Fruit fly (Drosophila melanogaster) whole organism, prepupa: ENCODE data around the gene CG3164.

Experiments used
- CG10631 ChIP-seq: fragments of 200-800 bp; sonication (Bioruptor generic); optimal IDR thresholded peaks from 2 replicates; lab custom pipeline; 2016; ENCODE audit warnings: missing biosample characterization, missing genetic modification characterization
- CG10669 ChIP-seq: fragments of 200-800 bp; sonication (Bioruptor generic); optimal IDR thresholded peaks from 3 replicates; lab custom pipeline; 2018; ENCODE audit warnings: missing biosample characterization, mild to moderate bottlenecking, missing genetic modification characterization, moderate library complexity
- CG11902 ChIP-seq: fragments of 200-800 bp; sonication (Bioruptor generic); optimal IDR thresholded peaks from 3 replicates; lab custom pipeline; 2016; ENCODE audit warnings: missing biosample characterization, missing genetic modification characterization
- CG15336 ChIP-seq: fragments of 200-800 bp; sonication (Bioruptor generic); IDR thresholded peaks from 2 replicates; pipeline ENCODE4 v1.3.6; 2022; ENCODE audit warnings: missing biosample characterization, missing genetic modification characterization
- CG1621 ChIP-seq: fragments of 200-800 bp; sonication (Bioruptor generic); optimal IDR thresholded peaks from 3 replicates; lab custom pipeline; 2018; ENCODE audit warnings: missing biosample characterization, mild to moderate bottlenecking, missing genetic modification characterization
- CG3032 ChIP-seq: fragments of 200-800 bp; optimal IDR thresholded peaks from 2 replicates; lab custom pipeline; 2019; ENCODE audit warnings: missing biosample characterization, mild to moderate bottlenecking, missing genetic modification characterization, moderate library complexity
- CG31627 ChIP-seq: fragments of 200-800 bp; sonication (Bioruptor generic); optimal IDR thresholded peaks from 3 replicates; lab custom pipeline; 2016; ENCODE audit warnings: missing biosample characterization, missing genetic modification characterization
- CG32006 ChIP-seq: fragments of 200-800 bp; sonication (Bioruptor generic); optimal IDR thresholded peaks from 3 replicates; lab custom pipeline; 2017; ENCODE audit warnings: missing biosample characterization, mild to moderate bottlenecking, missing genetic modification characterization
- CG34406 ChIP-seq: fragments of 200-800 bp; sonication (Bioruptor generic); optimal IDR thresholded peaks from 3 replicates; lab custom pipeline; 2016; ENCODE audit warnings: missing biosample characterization, missing genetic modification characterization
- CG3919 ChIP-seq: fragments of 200-800 bp; sonication (Bioruptor generic); optimal IDR thresholded peaks from 3 replicates; lab custom pipeline; 2016; ENCODE audit warnings: missing biosample characterization, missing genetic modification characterization
- CG6276 ChIP-seq: fragments of 200-800 bp; sonication (Bioruptor generic); optimal IDR thresholded peaks from 2 replicates; lab custom pipeline; 2017; ENCODE audit warnings: missing biosample characterization, mild to moderate bottlenecking, missing genetic modification characterization
- CG8119 ChIP-seq: fragments of 200-800 bp; sonication (Bioruptor generic); IDR thresholded peaks from 3 replicates; pipeline ENCODE4 v1.3.6; 2022; ENCODE audit warnings: missing biosample characterization, missing genetic modification characterization
- CG8319 ChIP-seq: fragments of 200-800 bp; sonication (Bioruptor generic); optimal IDR thresholded peaks from 3 replicates; lab custom pipeline; 2016; ENCODE audit warnings: missing biosample characterization, missing genetic modification characterization
- CG8632 ChIP-seq: fragments of 200-800 bp; sonication (Bioruptor generic); optimal IDR thresholded peaks from 3 replicates; lab custom pipeline; 2016; ENCODE audit warnings: missing biosample characterization, missing genetic modification characterization
- CG9139 ChIP-seq: fragments of 200-800 bp; sonication (Bioruptor generic); optimal IDR thresholded peaks from 3 replicates; lab custom pipeline; 2017; ENCODE audit warnings: missing biosample characterization, mild to moderate bottlenecking, missing genetic modification characterization
- Eip75B ChIP-seq: fragments of 200-800 bp; sonication (Bioruptor generic); optimal IDR thresholded peaks from 3 replicates; lab custom pipeline; 2016; ENCODE audit warnings: missing biosample characterization, missing genetic modification characterization
- Eip78C ChIP-seq: fragments of 200-800 bp; sonication (Bioruptor generic); peaks from one replicate; lab custom pipeline; 2016; ENCODE audit warnings: missing biosample characterization, missing genetic modification characterization
- Ets21C ChIP-seq: fragments of 200-800 bp; sonication (Bioruptor generic); optimal IDR thresholded peaks from 3 replicates; lab custom pipeline; 2016; ENCODE audit warnings: missing biosample characterization, missing genetic modification characterization
- Ets96B ChIP-seq: fragments of 200-800 bp; optimal IDR thresholded peaks from 2 replicates; lab custom pipeline; 2019; ENCODE audit warnings: missing biosample characterization, mild to moderate bottlenecking, missing genetic modification characterization, moderate library complexity
- Gug ChIP-seq: fragments of 200-800 bp; sonication (Bioruptor generic); IDR thresholded peaks from 2 replicates; pipeline ENCODE4 v1.3.6; 2022; ENCODE audit warnings: missing biosample characterization, missing genetic modification characterization
- Hr39 ChIP-seq: fragments of 200-800 bp; sonication (Bioruptor generic); optimal IDR thresholded peaks from 2 replicates; lab custom pipeline; 2016; ENCODE audit warnings: missing biosample characterization, missing genetic modification characterization
- Hr4 ChIP-seq: fragments of 200-800 bp; sonication (Bioruptor generic); optimal IDR thresholded peaks from 3 replicates; lab custom pipeline; 2016; ENCODE audit warnings: missing biosample characterization, missing genetic modification characterization
- Met ChIP-seq: fragments of 200-800 bp; sonication (Bioruptor generic); optimal IDR thresholded peaks from 3 replicates; lab custom pipeline; 2016; ENCODE audit warnings: missing biosample characterization, missing genetic modification characterization
- OdsH ChIP-seq: fragments of 200-800 bp; sonication (Bioruptor generic); optimal IDR thresholded peaks from 3 replicates; lab custom pipeline; 2016; ENCODE audit warnings: missing biosample characterization, missing genetic modification characterization
- Smox ChIP-seq: fragments of 200-800 bp; sonication (Bioruptor generic); optimal IDR thresholded peaks from 3 replicates; lab custom pipeline; 2016; ENCODE audit warnings: missing biosample characterization, missing genetic modification characterization
- Sox102F ChIP-seq: fragments of 200-800 bp; sonication (Bioruptor generic); optimal IDR thresholded peaks from 2 replicates; lab custom pipeline; 2016; ENCODE audit warnings: missing biosample characterization, mild to moderate bottlenecking, missing genetic modification characterization
- Sox14 ChIP-seq: fragments of 200-800 bp; sonication (Bioruptor generic); optimal IDR thresholded peaks from 3 replicates; lab custom pipeline; 2016; ENCODE audit warnings: missing biosample characterization, missing genetic modification characterization
- Sox15 ChIP-seq: fragments of 200-800 bp; sonication (Bioruptor generic); optimal IDR thresholded peaks from 3 replicates; lab custom pipeline; 2016; ENCODE audit warnings: missing biosample characterization, missing genetic modification characterization
- achi ChIP-seq: fragments of 200-800 bp; sonication (Bioruptor generic); optimal IDR thresholded peaks from 3 replicates; lab custom pipeline; 2016; ENCODE audit warnings: missing biosample characterization, missing genetic modification characterization
- acj6 ChIP-seq: fragments of 200-800 bp; sonication (Bioruptor generic); optimal IDR thresholded peaks from 3 replicates; lab custom pipeline; 2016; ENCODE audit warnings: missing biosample characterization, missing genetic modification characterization
- cyc ChIP-seq: fragments of 200-800 bp; sonication (Bioruptor generic); optimal IDR thresholded peaks from 3 replicates; lab custom pipeline; 2016; ENCODE audit warnings: missing biosample characterization, missing genetic modification characterization
- dac ChIP-seq: fragments of 200-800 bp; sonication (Bioruptor generic); optimal IDR thresholded peaks from 2 replicates; lab custom pipeline; 2017; ENCODE audit warnings: missing biosample characterization, mild to moderate bottlenecking, missing genetic modification characterization
- eg ChIP-seq: fragments of 200-800 bp; sonication (Bioruptor generic); IDR thresholded peaks from 3 replicates; pipeline ENCODE4 v1.3.6; 2022; ENCODE audit warnings: missing biosample characterization, missing genetic modification characterization
- esn ChIP-seq: fragments of 200-800 bp; sonication (Bioruptor generic); optimal IDR thresholded peaks from 2 replicates; lab custom pipeline; 2016; ENCODE audit warnings: missing biosample characterization, mild to moderate bottlenecking, missing genetic modification characterization, moderate library complexity
- fd59A ChIP-seq: fragments of 200-800 bp; sonication (Bioruptor generic); optimal IDR thresholded peaks from 2 replicates; lab custom pipeline; 2017; ENCODE audit warnings: missing biosample characterization, mild to moderate bottlenecking, missing genetic modification characterization, missing genetic modification reagents
- fkh ChIP-seq: fragments of 200-800 bp; sonication (Bioruptor generic); optimal IDR thresholded peaks from 3 replicates; lab custom pipeline; 2017; ENCODE audit warnings: missing biosample characterization, mild to moderate bottlenecking, missing genetic modification characterization, moderate library complexity
- net ChIP-seq: fragments of 200-800 bp; sonication (Bioruptor generic); optimal IDR thresholded peaks from 3 replicates; lab custom pipeline; 2016; ENCODE audit warnings: missing biosample characterization, missing genetic modification characterization
- pdm3 ChIP-seq: fragments of 200-800 bp; sonication (Bioruptor generic); optimal IDR thresholded peaks from 3 replicates; lab custom pipeline; 2016; ENCODE audit warnings: missing biosample characterization, missing genetic modification characterization
- spab ChIP-seq: fragments of 200-800 bp; sonication (Bioruptor generic); optimal IDR thresholded peaks from 2 replicates; lab custom pipeline; 2017; ENCODE audit warnings: missing biosample characterization, mild to moderate bottlenecking, missing genetic modification characterization, missing genetic modification reagents
- ss ChIP-seq, 2 experiments: fragments of 200-800 bp; sonication (Bioruptor generic); optimal IDR thresholded peaks; 2 replicates in 1 of 2; 3 replicates in 1 of 2; lab custom pipeline; 2017 to 2018; ENCODE audit warnings: mild to moderate bottlenecking in 2 of 2, missing biosample characterization in 2 of 2, missing genetic modification characterization in 2 of 2, moderate library complexity in 1 of 2
- topi ChIP-seq: fragments of 200-800 bp; sonication (Bioruptor generic); optimal IDR thresholded peaks from 3 replicates; lab custom pipeline; 2016; ENCODE audit warnings: missing biosample characterization, missing genetic modification characterization
- vri ChIP-seq: fragments of 200-800 bp; sonication (Bioruptor generic); optimal IDR thresholded peaks from 3 replicates; lab custom pipeline; 2016; ENCODE audit warnings: missing biosample characterization, mild to moderate bottlenecking, missing genetic modification characterization

CG3164 gene

DNA sequence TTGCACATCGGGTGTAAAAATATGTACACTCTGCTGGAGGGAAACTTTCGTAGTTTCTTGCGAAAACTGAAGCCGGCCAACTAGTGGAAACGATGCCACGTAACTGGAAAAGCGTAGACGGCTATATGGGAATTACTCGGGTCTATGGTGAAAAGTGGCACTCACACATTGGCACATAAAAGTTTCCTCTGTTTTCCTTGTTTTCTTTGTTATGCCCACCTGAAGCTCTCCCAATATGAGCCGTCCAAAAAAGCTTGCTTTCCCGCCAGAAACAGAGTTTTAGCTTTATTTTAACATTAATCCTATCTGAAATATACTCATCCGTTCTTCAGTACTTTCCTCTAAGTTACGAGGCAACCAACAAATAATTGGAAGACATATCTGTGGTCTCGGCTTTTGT lies at the start of gene CG3164:
CG3164 (minus strand) TSS at position 101 of the 400 bp plus-strand sequence.
- no peak for TF ChIP-seq Met (GFP tag; lab: Kevin White, UChicago)
- TF ChIP-seq CG34406 (GFP tag; lab: Kevin White, UChicago): no peak
- 0 out of 3 replicates have a peak, but pooled peaks have one; percentile 13 for TF ChIP-seq eg (GFP tag; lab: Robert Waterston, UW)
- no peak for TF ChIP-seq Hr39
- TF ChIP-seq Hr4 (GFP tag; lab: Kevin White, UChicago): no peak
- 0 out of 3 replicates have a peak, but pooled peaks have one; percentile 22 for TF ChIP-seq CG8119 (GFP tag; lab: Robert Waterston, UW)
- TF ChIP-seq fd59A (GFP tag; lab: Kevin White, UChicago): no peak
- TF ChIP-seq CG1621 (tag; lab: Kevin White, UChicago): no peak
- no peak for TF ChIP-seq spab (GFP tag; lab: Kevin White, UChicago)
- no peak for TF ChIP-seq ss (GFP tag; optimal IDR thresholded peaks at IDR 0.05; lab: Kevin White, UChicago)
- TF ChIP-seq vri (GFP tag; lab: Kevin White, UChicago): no peak
- TF ChIP-seq achi (GFP tag; lab: Kevin White, UChicago): no peak

- TF ChIP-seq vri (GFP tag; lab: Kevin White, UChicago) (no peak), Eip75B (GFP tag; lab: Kevin White, UChicago) (no peak), CG11902 (GFP tag; lab: Kevin White, UChicago) (no peak), cyc (GFP tag; lab: Kevin White, UChicago) (no peak), Smox (no peak), CG9139 (GFP tag; lab: Kevin White, UChicago) (no peak), Sox102F (GFP tag; lab: Kevin White, UChicago) (no peak), topi (GFP tag; lab: Kevin White, UChicago) (no peak), ss (GFP tag; optimal IDR thresholded peaks at IDR 0.05; lab: Kevin White, UChicago) (no peak), CG3919 (GFP tag; lab: Kevin White, UChicago) (no peak), Ets21C (GFP tag; lab: Kevin White, UChicago) (no peak), CG15336 (GFP tag; lab: Robert Waterston, UW) (no peak), CG1621 (tag; lab: Kevin White, UChicago) (no peak), Met (GFP tag; lab: Kevin White, UChicago) (no peak), Eip78C (no peak), achi (GFP tag; lab: Kevin White, UChicago) (no peak)
Measured at dm6 chr2L:179119-179518, 48.5 kb upstream of the CG3164 start.

dm6 chr2L:175727-176126 lies 45.1 kb upstream of the CG3164 start:
- TF ChIP-seq CG8319 (GFP tag; lab: Kevin White, UChicago) (no peak), vri (GFP tag; lab: Kevin White, UChicago) (no peak), CG34406 (GFP tag; lab: Kevin White, UChicago) (no peak), OdsH (GFP tag; lab: Kevin White, UChicago) (no peak), CG10669 (no peak), fkh (peak; percentile 49), spab (GFP tag; lab: Kevin White, UChicago) (no peak)

DNA sequence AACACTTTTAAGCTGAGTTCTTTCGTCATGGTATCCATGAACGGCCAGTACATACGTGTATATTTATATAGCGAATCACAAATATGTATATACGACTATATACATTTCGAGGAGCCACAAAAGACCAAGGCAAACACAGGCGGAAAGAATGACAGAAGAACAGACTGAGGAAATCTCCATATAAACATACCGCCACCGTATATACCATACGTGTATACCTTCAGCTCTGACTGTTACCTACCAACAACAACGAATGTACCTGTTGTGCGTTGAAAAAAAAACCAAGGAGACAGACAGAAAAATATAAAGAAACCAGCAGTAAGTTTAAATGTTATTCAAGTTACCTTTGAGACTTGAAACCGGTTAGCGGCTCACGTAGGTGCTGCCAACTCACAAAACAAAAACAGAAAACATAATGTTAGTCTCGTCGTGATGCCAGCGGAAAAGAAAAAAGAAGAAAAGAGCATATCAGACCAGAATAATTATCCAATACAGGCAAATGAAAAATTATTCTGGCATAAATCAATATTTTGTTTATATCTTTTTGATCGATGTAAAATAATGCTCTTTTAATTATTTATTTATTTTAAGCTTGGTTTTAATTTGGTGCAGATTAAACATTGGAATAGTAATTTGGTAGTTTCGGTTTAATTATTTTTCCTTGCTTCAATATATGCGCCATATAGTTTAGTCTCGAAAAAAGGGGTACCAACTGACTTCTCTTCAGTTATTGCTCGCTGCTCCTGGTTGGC lies 41.1 kb upstream of the CG3164 start:
- TF ChIP-seq Sox14 (GFP tag; lab: Kevin White, UChicago) (peak; percentile 48), Sox102F (GFP tag; lab: Kevin White, UChicago) (no peak), acj6 (GFP tag; lab: Kevin White, UChicago) (peak; percentile 70), CG10631 (GFP tag; lab: Kevin White, UChicago) (peak; percentile 51), CG31627 (GFP tag; lab: Kevin White, UChicago) (peak; percentile 7), CG3032 (tag; lab: Kevin White, UChicago) (no peak), Ets96B (peak; percentile 37), Gug (GFP tag; lab: Robert Waterston, UW) (no peak), Met (GFP tag; lab: Kevin White, UChicago) (peak; percentile 51), CG32006 (GFP tag; lab: Kevin White, UChicago) (peak; percentile 86), eg (GFP tag; lab: Robert Waterston, UW) (no peak; the same call in 2 of the 3 replicates), CG10669 (no peak), CG8632 (GFP tag; lab: Kevin White, UChicago) (peak; percentile 34), achi (GFP tag; lab: Kevin White, UChicago) (peak; percentile 74), topi (GFP tag; lab: Kevin White, UChicago) (peak; percentile 13), dac (GFP tag; lab: Kevin White, UChicago) (peak; percentile 59), Ets21C (GFP tag; lab: Kevin White, UChicago) (no peak), net (GFP tag; lab: Kevin White, UChicago) (peak; percentile 59), pdm3 (GFP tag; lab: Kevin White, UChicago) (peak; percentile 75), esn (GFP tag; lab: Kevin White, UChicago) (peak; percentile 62), fkh (peak; percentile 87), spab (GFP tag; lab: Kevin White, UChicago) (peak; percentile 49), Sox15 (GFP tag; lab: Kevin White, UChicago) (peak; percentile 37), CG6276 (GFP tag; lab: Kevin White, UChicago) (peak; percentile 51), cyc (GFP tag; lab: Kevin White, UChicago) (peak; percentile 46), OdsH (GFP tag; lab: Kevin White, UChicago) (peak; percentile 81)
